Worm (Caenorhabditis elegans) whole organism, L3 larva: Measurements from ENCODE around the gene F58E6.8.

Experiments
- R02D3.7 ChIP-seq: fragments of 150-350 bp; optimal IDR thresholded peaks from 2 replicates; lab custom pipeline; 2014; ENCODE audit warnings: missing biosample characterization, missing genetic modification characterization
- ama-1 ChIP-seq: fragments of 150-350 bp; optimal IDR thresholded peaks from 2 replicates; lab custom pipeline; 2018
- ceh-16 ChIP-seq: sonication (generic microtip); optimal IDR thresholded peaks from 2 replicates; lab custom pipeline; 2017; ENCODE audit warnings: missing biosample characterization, missing genetic modification characterization
- ceh-28 ChIP-seq: fragments of 150-350 bp; optimal IDR thresholded peaks from 2 replicates; lab custom pipeline; 2014; ENCODE audit warnings: missing biosample characterization, missing genetic modification reagents, missing genetic modification characterization
- ceh-82 ChIP-seq: fragments of 150-350 bp; optimal IDR thresholded peaks from 2 replicates; lab custom pipeline; 2014; ENCODE audit warnings: missing biosample characterization, missing genetic modification characterization
- ceh-9 ChIP-seq: sonication (generic microtip); optimal IDR thresholded peaks from 2 replicates; lab custom pipeline; 2018; ENCODE audit warnings: missing biosample characterization, missing genetic modification characterization
- daf-12 ChIP-seq: fragments of 150-350 bp; optimal IDR thresholded peaks from 2 replicates; lab custom pipeline; 2014; ENCODE audit warnings: missing biosample characterization, missing genetic modification reagents, missing genetic modification characterization
- egl-27 ChIP-seq: sonication (generic microtip); optimal IDR thresholded peaks from 4 replicates; lab custom pipeline; 2017; ENCODE audit warnings: missing biosample characterization, missing genetic modification reagents, missing genetic modification characterization
- egl-5 ChIP-seq: fragments of 150-350 bp; optimal IDR thresholded peaks from 2 replicates; lab custom pipeline; 2017; ENCODE audit warnings: missing biosample characterization, missing genetic modification reagents, missing genetic modification characterization, inconsistent platforms
- elt-1 ChIP-seq: fragments of 150-350 bp; optimal IDR thresholded peaks from 2 replicates; lab custom pipeline; 2014; ENCODE audit warnings: missing biosample characterization, missing genetic modification characterization
- elt-2 ChIP-seq: sonication (generic microtip); optimal IDR thresholded peaks from 2 replicates; lab custom pipeline; 2016; ENCODE audit warnings: missing genetic modification reagents, mild to moderate bottlenecking, missing genetic modification characterization, missing compliant biosample characterization
- elt-3 ChIP-seq, 3 experiments: fragments of 150-350 bp in 1 of 3; sonication (generic microtip) in 2 of 3; optimal IDR thresholded peaks; 2 replicates in 2 of 3; 4 replicates in 1 of 3; lab custom pipeline; 2014 to 2017; ENCODE audit warnings: missing biosample characterization in 3 of 3, missing genetic modification characterization in 3 of 3
- eor-1 ChIP-seq, 2 experiments: fragments of 150-350 bp; optimal IDR thresholded peaks; 2 replicates each; lab custom pipeline; 2014 to 2018; ENCODE audit warnings: missing biosample characterization in 2 of 2, missing genetic modification characterization in 2 of 2
- fkh-10 ChIP-seq: sonication (generic microtip); optimal IDR thresholded peaks from 2 replicates; lab custom pipeline; 2017; ENCODE audit warnings: missing biosample characterization, missing genetic modification reagents, missing genetic modification characterization
- fkh-2 ChIP-seq: fragments of 150-350 bp; optimal IDR thresholded peaks from 2 replicates; lab custom pipeline; 2014; ENCODE audit warnings: missing biosample characterization, missing genetic modification reagents, missing genetic modification characterization
- fos-1 ChIP-seq: fragments of 150-350 bp; optimal IDR thresholded peaks from 2 replicates; lab custom pipeline; 2014; ENCODE audit warnings: missing biosample characterization, missing genetic modification characterization
- hmg-11 ChIP-seq: sonication (generic microtip); optimal IDR thresholded peaks from 2 replicates; lab custom pipeline; 2016; ENCODE audit warnings: missing genetic modification characterization, missing compliant biosample characterization
- lin-15B ChIP-seq: fragments of 150-350 bp; optimal IDR thresholded peaks from 2 replicates; lab custom pipeline; 2014; ENCODE audit warnings: missing biosample characterization, missing genetic modification characterization
- lin-39 ChIP-seq: fragments of 150-350 bp; optimal IDR thresholded peaks from 2 replicates; lab custom pipeline; 2018; ENCODE audit warnings: missing biosample characterization, missing genetic modification reagents, missing genetic modification characterization
- lsy-12 ChIP-seq: sonication (generic microtip); optimal IDR thresholded peaks from 2 replicates; lab custom pipeline; 2016; ENCODE audit warnings: mild to moderate bottlenecking, missing genetic modification characterization, missing compliant biosample characterization
- mdl-1 ChIP-seq: fragments of 150-350 bp; optimal IDR thresholded peaks from 2 replicates; lab custom pipeline; 2014; ENCODE audit warnings: missing biosample characterization, missing genetic modification characterization
- mml-1 ChIP-seq: fragments of 150-350 bp; sonication (generic microtip); optimal IDR thresholded peaks from 3 replicates; lab custom pipeline; 2014; ENCODE audit warnings: missing biosample characterization, missing genetic modification characterization
- nfya-1 ChIP-seq: sonication (generic microtip); optimal IDR thresholded peaks from 2 replicates; lab custom pipeline; 2017; ENCODE audit warnings: missing genetic modification characterization, mild to moderate bottlenecking, missing compliant biosample characterization, antibody characterized with exemption, moderate library complexity; ENCODE audit not compliant: insufficient read depth
- nhr-11 ChIP-seq: fragments of 150-350 bp; optimal IDR thresholded peaks from 2 replicates; lab custom pipeline; 2014; ENCODE audit warnings: missing biosample characterization, missing genetic modification characterization
- nhr-12 ChIP-seq: fragments of 150-350 bp; optimal IDR thresholded peaks from 2 replicates; lab custom pipeline; 2014; ENCODE audit warnings: missing biosample characterization, missing genetic modification characterization
- nhr-23 ChIP-seq: fragments of 150-350 bp; optimal IDR thresholded peaks from 2 replicates; lab custom pipeline; 2014; ENCODE audit warnings: missing biosample characterization, missing genetic modification reagents, missing genetic modification characterization
- nhr-25 ChIP-seq: sonication (generic microtip); optimal IDR thresholded peaks from 2 replicates; lab custom pipeline; 2017; ENCODE audit warnings: missing biosample characterization, missing genetic modification characterization
- nhr-43 ChIP-seq: sonication (generic microtip); optimal IDR thresholded peaks from 2 replicates; lab custom pipeline; 2016; ENCODE audit warnings: mild to moderate bottlenecking, missing genetic modification characterization, missing compliant biosample characterization; ENCODE audit not compliant: poor library complexity, severe bottlenecking
- nhr-67 ChIP-seq: fragments of 150-350 bp; optimal IDR thresholded peaks from 2 replicates; lab custom pipeline; 2014; ENCODE audit warnings: missing biosample characterization, missing genetic modification characterization
- nhr-76 ChIP-seq: fragments of 150-350 bp; sonication (generic microtip); optimal IDR thresholded peaks from 5 replicates; lab custom pipeline; 2014; ENCODE audit warnings: missing biosample characterization, missing genetic modification characterization
- nhr-77 ChIP-seq: fragments of 150-350 bp; optimal IDR thresholded peaks from 2 replicates; lab custom pipeline; 2014; ENCODE audit warnings: missing biosample characterization, missing genetic modification characterization
- pqm-1 ChIP-seq: fragments of 150-350 bp; optimal IDR thresholded peaks from 2 replicates; lab custom pipeline; 2017; ENCODE audit warnings: missing biosample characterization, missing genetic modification characterization, inconsistent platforms
- tbx-2 ChIP-seq: sonication (generic microtip); optimal IDR thresholded peaks from 2 replicates; lab custom pipeline; 2016; ENCODE audit warnings: mild to moderate bottlenecking, missing genetic modification characterization, missing compliant biosample characterization
- unc-39 ChIP-seq: sonication (generic microtip); optimal IDR thresholded peaks from 4 replicates; lab custom pipeline; 2017; ENCODE audit warnings: missing biosample characterization, missing genetic modification characterization
- ztf-11 ChIP-seq: fragments of 150-350 bp; optimal IDR thresholded peaks from 2 replicates; lab custom pipeline; 2014; ENCODE audit warnings: missing biosample characterization, missing genetic modification characterization
- ztf-4 ChIP-seq: fragments of 150-350 bp; optimal IDR thresholded peaks from 2 replicates; lab custom pipeline; 2014; ENCODE audit warnings: missing biosample characterization, missing genetic modification characterization

The F58E6.8 gene

DNA sequence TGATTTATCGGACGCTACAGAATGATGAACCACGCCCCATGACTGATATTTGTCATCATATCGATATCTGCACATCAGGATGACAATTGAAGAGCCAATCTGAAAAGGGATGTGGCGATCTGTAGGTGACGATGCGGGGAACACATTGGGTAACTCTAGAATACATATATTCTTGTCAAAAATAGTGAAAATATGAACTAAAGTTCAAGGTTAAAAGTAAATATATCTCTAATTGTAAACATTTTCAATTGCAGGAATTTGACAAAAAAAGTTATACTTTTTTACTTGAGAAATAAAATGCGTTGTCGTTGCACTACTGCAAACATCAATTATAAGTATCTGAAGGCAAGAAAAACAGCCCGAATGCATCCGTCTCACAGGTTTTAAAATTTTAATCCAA is 2.7 kb downstream of the F58E6.8 start, which contains the start of gene F58E6.6:
Gene F58E6.6, minus strand, starts transcription at position 101 of the 400 bp plus-strand sequence.
- no peak for TF ChIP-seq elt-1 (tag; lab: Kevin White, UChicago)
- no peak for TF ChIP-seq ztf-4
- no peak for TF ChIP-seq fkh-2 (tag; lab: Kevin White, UChicago)
- TF ChIP-seq pqm-1 (tag; lab: Kevin White, UChicago): no peak
- TF ChIP-seq ama-1: no peak
- TF ChIP-seq nhr-25: no peak
- TF ChIP-seq nhr-76 (tag; lab: Kevin White, UChicago): no peak
- TF ChIP-seq mdl-1 (tag; lab: Kevin White, UChicago): no peak
- TF ChIP-seq hmg-11: no peak
- TF ChIP-seq nhr-43 (tag; lab: Kevin White, UChicago): no peak
- no peak for TF ChIP-seq nhr-67
- TF ChIP-seq, all 47 proteins: peak for 0

DNA sequence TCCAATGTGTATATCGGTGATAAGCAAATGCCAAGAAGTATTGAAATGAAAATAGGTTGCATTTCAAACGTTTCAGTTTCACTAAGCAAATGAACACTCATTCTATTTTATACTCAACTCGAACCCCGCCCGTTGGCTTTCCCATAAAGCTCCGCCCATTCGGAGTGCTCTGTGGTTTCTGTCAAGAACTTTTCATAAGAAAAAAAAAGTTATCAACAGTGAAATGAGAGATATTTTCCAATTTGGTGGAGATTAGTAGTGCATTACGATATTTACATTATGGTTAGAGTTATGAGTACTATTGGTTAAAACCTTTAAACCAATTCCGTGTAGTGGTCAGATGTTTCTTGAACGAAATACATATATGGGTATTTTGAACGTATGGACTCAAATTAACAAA is 5.3 kb downstream of the F58E6.8 start, which contains the start of gene F58E6.4:
Gene F58E6.4, minus strand, starts transcription at position 101 of the 400 bp plus-strand sequence.
- no peak for TF ChIP-seq elt-1 (tag; lab: Kevin White, UChicago)
- no peak for TF ChIP-seq pqm-1 (tag; lab: Kevin White, UChicago)
- no peak for TF ChIP-seq fkh-2 (tag; lab: Kevin White, UChicago)
- TF ChIP-seq ceh-9 (tag; lab: Kevin White, UChicago): no peak
- TF ChIP-seq elt-3 (tag; optimal IDR thresholded peaks at IDR 0.05; lab: Kevin White, UChicago): no peak
- TF ChIP-seq eor-1 (tag; optimal IDR thresholded peaks at IDR 0.05; lab: Kevin White, UChicago): no peak
- no peak for TF ChIP-seq tbx-2 (tag; lab: Kevin White, UChicago)
- no peak for TF ChIP-seq egl-27 (tag; lab: Kevin White, UChicago)
- TF ChIP-seq ceh-28 (tag; lab: Kevin White, UChicago): no peak
- TF ChIP-seq lin-39 (tag; lab: Kevin White, UChicago): no peak
- no peak for TF ChIP-seq elt-2 (tag; lab: Kevin White, UChicago)
- TF ChIP-seq nhr-23 (tag; lab: Kevin White, UChicago): no peak
- TF ChIP-seq nhr-12 (tag; lab: Kevin White, UChicago): no peak
- no peak for TF ChIP-seq mml-1 (tag; lab: Kevin White, UChicago)
- TF ChIP-seq daf-12: no peak
- TF ChIP-seq R02D3.7 (tag; lab: Kevin White, UChicago): no peak
- TF ChIP-seq ceh-82 (tag; lab: Kevin White, UChicago): no peak

DNA sequence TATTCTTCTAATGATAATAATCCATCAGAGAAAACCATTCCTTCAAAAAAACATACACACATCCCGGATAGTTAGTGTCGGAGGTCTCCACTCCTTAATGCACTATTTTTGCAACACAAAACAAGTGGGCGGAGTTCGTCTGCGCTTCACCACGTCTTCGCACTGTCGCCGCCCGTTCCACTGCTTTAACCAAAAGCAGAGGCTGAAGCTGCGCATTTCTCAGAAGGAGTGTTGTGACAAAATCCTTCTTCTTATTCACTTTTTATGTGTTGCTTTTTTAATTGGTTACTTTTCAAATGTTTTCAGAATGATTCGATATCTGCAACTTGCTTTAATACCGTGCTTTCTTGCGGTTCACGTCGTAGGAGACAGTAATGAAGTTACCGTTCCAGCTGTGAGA is 10.7 kb downstream of the F58E6.8 start, which contains the start of gene F58E6.13:
Gene F58E6.13, plus strand, starts transcription at position 301 of the 400 bp plus-strand sequence.
- TF ChIP-seq unc-39 (tag; lab: Kevin White, UChicago): no peak
- TF ChIP-seq hmg-11: no peak
- TF ChIP-seq tbx-2 (tag; lab: Kevin White, UChicago): no peak
- no peak for TF ChIP-seq daf-12
- no peak for TF ChIP-seq nhr-77 (tag; lab: Kevin White, UChicago)
- no peak for TF ChIP-seq lsy-12 (tag; lab: Kevin White, UChicago)
- TF ChIP-seq nfya-1: no peak
- TF ChIP-seq elt-3 (tag; optimal IDR thresholded peaks at IDR 0.05; lab: Kevin White, UChicago): no peak
- no peak for TF ChIP-seq lin-39 (tag; lab: Kevin White, UChicago)
- TF ChIP-seq egl-5 (tag; lab: Kevin White, UChicago): no peak
- TF ChIP-seq elt-1 (tag; lab: Kevin White, UChicago): no peak
- TF ChIP-seq ztf-4: no peak
- no peak for TF ChIP-seq ceh-16
- no peak for TF ChIP-seq fkh-10 (GFP tag; lab: Kevin White, UChicago)
- no peak for TF ChIP-seq fos-1 (tag; lab: Kevin White, UChicago)

DNA sequence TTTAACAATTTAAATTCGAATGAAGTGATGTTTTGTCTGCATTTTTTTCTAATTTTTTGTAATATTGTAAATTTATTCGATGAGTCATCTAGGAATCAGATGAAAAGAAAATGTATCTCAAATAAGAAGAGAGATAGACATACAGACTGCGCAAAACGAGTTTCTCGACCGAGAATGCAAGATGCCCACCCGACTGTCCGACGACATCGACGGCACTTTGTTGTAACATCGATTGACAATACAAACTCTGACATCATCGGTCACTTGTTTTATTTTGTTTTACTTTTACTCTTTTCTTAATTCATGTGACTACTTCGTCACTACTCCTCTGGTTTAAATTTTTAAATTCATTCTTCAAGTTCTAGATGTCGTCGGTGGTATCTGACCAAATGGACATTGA is 14.8 kb downstream of the F58E6.8 start, which contains the start of gene sta-2:
Gene sta-2, plus strand, starts transcription at position 349 of the 400 bp plus-strand sequence.
- TF ChIP-seq nfya-1: no peak
- no peak for TF ChIP-seq daf-12
- TF ChIP-seq egl-27 (tag; lab: Kevin White, UChicago): peak; percentile 8
- TF ChIP-seq nhr-25: peak; percentile 85
- TF ChIP-seq ceh-28 (tag; lab: Kevin White, UChicago): peak; percentile 57
- TF ChIP-seq fos-1 (tag; lab: Kevin White, UChicago): no peak
- peak; percentile 65 for TF ChIP-seq nhr-23 (tag; lab: Kevin White, UChicago)
- TF ChIP-seq hmg-11: no peak

DNA sequence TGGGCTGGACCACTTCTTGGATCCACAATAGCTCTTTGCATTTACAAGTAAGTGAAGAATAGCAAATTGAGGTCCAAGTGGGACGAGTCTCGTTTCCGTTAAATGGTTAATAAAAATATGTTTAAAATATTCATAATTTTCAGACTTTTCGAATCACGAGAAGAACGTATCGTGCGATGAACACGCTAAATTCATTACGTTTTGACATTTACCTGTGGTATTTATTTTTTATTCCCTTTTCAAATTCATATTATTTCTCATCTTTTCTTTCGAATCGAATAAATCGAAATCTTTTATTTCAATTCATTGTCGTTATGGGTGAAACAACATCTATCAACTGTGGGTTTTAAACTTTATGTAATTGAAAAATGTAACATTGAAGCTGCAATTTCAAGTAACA is 16.2 kb downstream of the F58E6.8 start, which contains the start of gene marc-1:
Gene marc-1, plus strand, starts transcription at position 301 of the 400 bp plus-strand sequence.
- TF ChIP-seq ceh-28 (tag; lab: Kevin White, UChicago) (no peak), nhr-12 (tag; lab: Kevin White, UChicago) (no peak), nhr-23 (tag; lab: Kevin White, UChicago) (no peak), R02D3.7 (tag; lab: Kevin White, UChicago) (no peak), nhr-67 (no peak), lin-15B (tag; lab: Kevin White, UChicago) (no peak), lin-39 (tag; lab: Kevin White, UChicago) (no peak), unc-39 (tag; lab: Kevin White, UChicago) (no peak), nhr-11 (tag; lab: Kevin White, UChicago) (no peak), ztf-4 (no peak), pqm-1 (tag; lab: Kevin White, UChicago) (no peak), ceh-82 (tag; lab: Kevin White, UChicago) (no peak), nhr-76 (tag; lab: Kevin White, UChicago) (no peak), ztf-11 (no peak), nhr-77 (tag; lab: Kevin White, UChicago) (no peak)
